Worm (Caenorhabditis elegans) whole organism, early embryonic: ENCODE results near the gene F27D9.13.

Experiments used
- B0310.2 ChIP-seq: sonication (generic microtip); optimal IDR thresholded peaks from 2 replicates; lab custom pipeline; 2016; ENCODE audit warnings: mild to moderate bottlenecking, missing genetic modification characterization, missing compliant biosample characterization
- F13C5.2 ChIP-seq: sonication (generic microtip); optimal IDR thresholded peaks from 2 replicates; lab custom pipeline; 2017; ENCODE audit warnings: mild to moderate bottlenecking, missing genetic modification characterization, inconsistent platforms, missing compliant biosample characterization
- aly-1 ChIP-seq: sonication (generic microtip); optimal IDR thresholded peaks from 2 replicates; lab custom pipeline; 2016; ENCODE audit warnings: missing genetic modification characterization, missing compliant biosample characterization
- ama-1 ChIP-seq: fragments of 150-350 bp; optimal IDR thresholded peaks from 2 replicates; lab custom pipeline; 2014
- ceh-13 ChIP-seq: fragments of 200-800 bp; sonication (Bioruptor generic); optimal IDR thresholded peaks from 2 replicates; lab custom pipeline; 2018; ENCODE audit warnings: mild to moderate bottlenecking, missing genetic modification characterization, missing compliant biosample characterization
- ceh-36 ChIP-seq: sonication (generic microtip); optimal IDR thresholded peaks from 2 replicates; lab custom pipeline; 2016; ENCODE audit warnings: missing genetic modification characterization, inconsistent platforms, missing compliant biosample characterization
- ets-7 ChIP-seq: sonication (generic microtip); optimal IDR thresholded peaks from 2 replicates; lab custom pipeline; 2016; ENCODE audit warnings: missing genotype, missing genetic modification characterization, missing compliant biosample characterization
- flt-1 ChIP-seq: fragments of 200-800 bp; sonication (Bioruptor generic); IDR thresholded peaks from 2 replicates; pipeline ENCODE4 v1.3.6; 2022; ENCODE audit warnings: missing genetic modification characterization, missing compliant biosample characterization
- hmbx-1 ChIP-seq: sonication (generic microtip); optimal IDR thresholded peaks from 2 replicates; lab custom pipeline; 2016; ENCODE audit warnings: mild to moderate bottlenecking, missing genetic modification characterization, missing compliant biosample characterization
- hmg-4 ChIP-seq: fragments of 200-800 bp; sonication (Bioruptor generic); optimal IDR thresholded peaks from 2 replicates; lab custom pipeline; 2018; ENCODE audit warnings: mild to moderate bottlenecking, missing genetic modification characterization, missing compliant biosample characterization
- hnd-1 ChIP-seq: sonication (generic microtip); optimal IDR thresholded peaks from 2 replicates; lab custom pipeline; 2016; ENCODE audit warnings: missing genetic modification characterization, missing compliant biosample characterization
- pes-1 ChIP-seq: fragments of 200-800 bp; sonication (Bioruptor generic); IDR thresholded peaks from 2 replicates; pipeline ENCODE4 v1.3.6; 2022; ENCODE audit warnings: missing genetic modification reagents, missing genetic modification characterization, missing compliant biosample characterization
- scrt-1 ChIP-seq: fragments of 200-800 bp; sonication (Bioruptor generic); IDR thresholded peaks from 2 replicates; pipeline ENCODE4 v1.3.6; 2022; ENCODE audit warnings: missing genetic modification characterization, missing compliant biosample characterization
- sea-1 ChIP-seq: fragments of 200-800 bp; sonication (Bioruptor generic); conservative IDR thresholded peaks from 2 replicates; pipeline ENCODE4 v1.3.6; 2022; ENCODE audit warnings: missing genetic modification characterization, missing compliant biosample characterization
- tbx-11 ChIP-seq: fragments of 200-800 bp; sonication (Bioruptor generic); IDR thresholded peaks from 2 replicates; pipeline ENCODE4 v1.3.6; 2022; ENCODE audit warnings: missing genetic modification characterization, missing compliant biosample characterization
- tbx-37 ChIP-seq: fragments of 200-800 bp; sonication (Bioruptor generic); conservative IDR thresholded peaks from 2 replicates; pipeline ENCODE4 v1.3.6; 2022; ENCODE audit warnings: missing genetic modification reagents, missing genetic modification characterization, missing compliant biosample characterization
- tra-4 ChIP-seq: sonication (generic microtip); optimal IDR thresholded peaks from 2 replicates; lab custom pipeline; 2017; ENCODE audit warnings: missing genetic modification characterization, missing compliant biosample characterization

F27D9.13 gene

ce11 chrX:7659591-7660433 lies 7.4 kb downstream of the F27D9.13 start:
- TF ChIP-seq tbx-11 (GFP tag; lab: Robert Waterston, UW) (no peak), sea-1 (no peak), F13C5.2 (tag; lab: Kevin White, UChicago) (no peak), hnd-1 (tag; lab: Kevin White, UChicago) (no peak), scrt-1 (GFP tag; lab: Robert Waterston, UW) (no peak), ceh-13 (GFP tag; lab: Kevin White, UChicago) (no peak), pes-1 (GFP tag; lab: Robert Waterston, UW) (no peak), hmbx-1 (no peak)

- TF ChIP-seq sea-1: no peak
- TF ChIP-seq flt-1 (GFP tag; lab: Robert Waterston, UW): no peak
Measured at ce11 chrX:7656875-7657274, 10.4 kb downstream of the F27D9.13 start, which contains the start of gene F27D9.12. Gene F27D9.12 (minus strand): TSS chrX:7656975.

- TF ChIP-seq ets-7 (tag; lab: Kevin White, UChicago) (no peak), hmg-4 (peak; percentile 25)
Measured at ce11 chrX:7655469-7656003, 11.7 kb downstream of the F27D9.13 start.

- no peak for TF ChIP-seq F13C5.2 (tag; lab: Kevin White, UChicago)
- peak; percentile 8 for TF ChIP-seq hmg-4
- no peak for TF ChIP-seq ceh-13 (GFP tag; lab: Kevin White, UChicago)
- TF ChIP-seq ama-1 (lab: Kevin White, UChicago): no peak
Measured at ce11 chrX:7653708-7654390, 13.4 kb downstream of the F27D9.13 start.

DNA sequence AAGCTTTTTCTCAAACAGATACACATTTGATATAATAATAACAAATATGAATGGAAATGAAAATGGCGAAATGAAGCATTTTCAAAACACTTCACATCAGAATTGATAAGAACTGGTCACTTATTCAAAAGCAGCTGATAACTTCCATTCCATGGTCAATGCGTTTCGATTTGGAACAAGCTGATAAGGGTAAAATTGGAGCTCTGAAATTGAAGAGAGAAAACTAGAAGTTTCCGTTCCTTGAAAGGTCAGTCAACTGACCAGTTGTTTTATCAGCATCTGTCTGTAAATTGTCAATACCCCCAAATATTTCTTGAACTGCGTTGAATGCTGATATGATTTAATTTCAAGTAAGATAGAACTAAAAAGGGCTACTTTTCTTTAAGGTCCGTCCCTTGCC lies 14.9 kb downstream of the F27D9.13 start:
- no peak for TF ChIP-seq hnd-1 (tag; lab: Kevin White, UChicago)

DNA sequence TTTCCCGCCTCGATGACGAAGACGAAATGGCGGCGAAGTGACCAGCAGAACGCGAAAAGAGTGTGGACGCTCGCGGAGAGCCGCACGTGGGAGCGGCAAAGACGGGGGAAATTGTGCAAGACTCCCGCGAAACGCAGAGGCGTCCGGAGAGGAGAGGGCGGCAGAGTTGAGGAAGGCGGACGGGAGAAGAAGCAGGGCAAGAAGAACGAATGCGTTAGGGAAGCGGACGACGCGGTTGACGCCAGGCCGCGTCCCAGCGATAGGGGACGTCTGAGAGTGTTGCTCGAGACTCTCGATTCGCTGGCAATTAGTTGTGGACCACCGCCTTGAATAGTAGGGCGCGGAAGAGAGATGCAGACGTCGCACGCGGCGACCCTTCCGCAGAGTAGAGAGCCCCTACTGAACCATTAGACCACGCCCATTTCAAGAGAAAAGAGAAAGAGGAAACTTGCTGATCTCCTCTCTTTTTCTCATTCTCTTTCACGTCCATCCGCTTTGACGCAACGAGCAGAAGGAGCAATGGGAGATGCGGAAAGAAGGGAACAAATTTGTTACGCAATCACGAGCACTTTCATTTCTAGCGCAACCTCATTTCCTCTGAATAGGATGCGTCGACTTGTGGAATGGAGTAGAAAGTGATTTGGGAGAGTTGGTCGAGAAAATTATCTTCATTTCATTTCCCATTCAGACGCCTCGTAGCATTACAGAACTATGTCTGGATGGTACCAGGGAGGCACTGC lies 15.9 kb downstream of the F27D9.13 start:
- peak; percentile 49 for TF ChIP-seq aly-1 (tag; lab: Kevin White, UChicago)
- TF ChIP-seq ceh-36 (tag; lab: Kevin White, UChicago): no peak
- 0 out of 2 replicates have a peak, but pooled peaks have one; percentile 15 for TF ChIP-seq tbx-37 (GFP tag; lab: Robert Waterston, UW)
- TF ChIP-seq hmg-4: peak; percentile 64

DNA sequence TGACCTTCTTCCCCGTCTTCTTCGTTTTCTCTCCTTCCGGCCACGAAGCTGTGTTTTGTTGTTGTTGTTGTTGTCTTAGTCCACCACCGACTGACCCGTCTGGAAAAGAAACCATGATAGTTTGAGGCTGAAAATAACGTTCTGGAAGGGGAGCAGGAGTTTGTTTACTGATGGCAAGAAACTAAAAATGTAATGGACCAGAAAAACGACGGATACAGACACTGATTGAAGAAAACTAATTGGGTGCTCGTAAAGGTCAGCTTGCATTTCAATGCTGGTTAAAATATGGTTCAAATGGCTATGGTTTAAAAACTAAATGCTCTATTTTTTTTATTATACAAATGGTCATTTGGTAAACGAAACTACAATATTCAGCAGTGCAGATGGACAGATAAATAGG lies 21.9 kb downstream of the F27D9.13 start, which contains the start of gene F26A10.2:
Gene F26A10.2 (minus strand): TSS at position 101 of the 400 bp plus-strand sequence.
- no peak for TF ChIP-seq hmbx-1
- no peak for TF ChIP-seq ceh-13 (GFP tag; lab: Kevin White, UChicago)
- TF ChIP-seq aly-1 (tag; lab: Kevin White, UChicago): no peak
- no peak for TF ChIP-seq ets-7 (tag; lab: Kevin White, UChicago)
- TF ChIP-seq ceh-36 (tag; lab: Kevin White, UChicago): no peak
- TF ChIP-seq hnd-1 (tag; lab: Kevin White, UChicago): no peak
- TF ChIP-seq sea-1: no peak
- no peak for TF ChIP-seq ama-1 (lab: Kevin White, UChicago)
- TF ChIP-seq pes-1 (GFP tag; lab: Robert Waterston, UW): no peak
- TF ChIP-seq F13C5.2 (tag; lab: Kevin White, UChicago): no peak
- no peak for TF ChIP-seq scrt-1 (GFP tag; lab: Robert Waterston, UW)
- TF ChIP-seq hmg-4: no peak
- TF ChIP-seq tra-4: no peak
- TF ChIP-seq flt-1 (GFP tag; lab: Robert Waterston, UW): no peak
- no peak for TF ChIP-seq tbx-11 (GFP tag; lab: Robert Waterston, UW)
- no peak for TF ChIP-seq tbx-37 (GFP tag; lab: Robert Waterston, UW)
- TF ChIP-seq B0310.2: no peak

ce11 chrX:7640811-7641210 lies 26.4 kb downstream of the F27D9.13 start:
- TF ChIP-seq tbx-11 (GFP tag; lab: Robert Waterston, UW) (no peak), tbx-37 (GFP tag; lab: Robert Waterston, UW) (no peak), flt-1 (GFP tag; lab: Robert Waterston, UW) (no peak), tra-4 (no peak), scrt-1 (GFP tag; lab: Robert Waterston, UW) (no peak), pes-1 (GFP tag; lab: Robert Waterston, UW) (no peak), sea-1 (no peak), B0310.2 (no peak), F13C5.2 (tag; lab: Kevin White, UChicago) (no peak)
